Worm (Caenorhabditis elegans) whole organism, late embryonic: ENCODE data around the gene vha-9.

ENCODE experiments used
- C08G9.2 ChIP-seq: sonication (generic microtip); optimal IDR thresholded peaks from 2 replicates; lab custom pipeline; 2016; ENCODE audit warnings: mild to moderate bottlenecking, missing genetic modification characterization, moderate library complexity, missing compliant biosample characterization
- C38D4.7 ChIP-seq: fragments of 200-800 bp; sonication (Bioruptor generic); optimal IDR thresholded peaks from 2 replicates; lab custom pipeline; 2018; ENCODE audit warnings: mild to moderate bottlenecking, missing genetic modification characterization, moderate library complexity, missing compliant biosample characterization
- F13H6.1 ChIP-seq: sonication (generic microtip); optimal IDR thresholded peaks from 2 replicates; lab custom pipeline; 2016; ENCODE audit warnings: missing genetic modification characterization, missing compliant biosample characterization
- K02D7.2 ChIP-seq: sonication (generic microtip); optimal IDR thresholded peaks from 2 replicates; lab custom pipeline; 2017; ENCODE audit warnings: mild to moderate bottlenecking, missing genetic modification characterization, missing compliant biosample characterization
- K09A11.1 ChIP-seq: sonication (generic microtip); optimal IDR thresholded peaks from 2 replicates; lab custom pipeline; 2017; ENCODE audit warnings: antibody characterized with exemption, mild to moderate bottlenecking, missing genetic modification characterization, missing compliant biosample characterization; ENCODE audit not compliant: insufficient read depth
- Y22D7AL.16 ChIP-seq: sonication (generic microtip); optimal IDR thresholded peaks from 2 replicates; lab custom pipeline; 2016; ENCODE audit warnings: missing genetic modification characterization, missing compliant biosample characterization
- ama-1 ChIP-seq: fragments of 150-350 bp; optimal IDR thresholded peaks from 2 replicates; lab custom pipeline; 2014
- ceh-14 ChIP-seq: sonication (generic microtip); optimal IDR thresholded peaks from 2 replicates; lab custom pipeline; 2016; ENCODE audit warnings: missing genotype, missing genetic modification characterization, missing compliant biosample characterization
- ceh-18 ChIP-seq: sonication (generic microtip); optimal IDR thresholded peaks from 2 replicates; lab custom pipeline; 2016; ENCODE audit warnings: missing genetic modification characterization, missing compliant biosample characterization
- ceh-2 ChIP-seq: sonication (generic microtip); optimal IDR thresholded peaks from 2 replicates; lab custom pipeline; 2016; ENCODE audit warnings: missing genotype, missing genetic modification characterization, missing compliant biosample characterization
- ceh-22 ChIP-seq: sonication (generic microtip); optimal IDR thresholded peaks from 2 replicates; lab custom pipeline; 2017; ENCODE audit warnings: missing biosample characterization, missing genetic modification characterization
- ceh-24 ChIP-seq: sonication (generic microtip); optimal IDR thresholded peaks from 2 replicates; lab custom pipeline; 2016; ENCODE audit warnings: mild to moderate bottlenecking, missing genetic modification characterization, missing compliant biosample characterization
- ceh-30 ChIP-seq: fragments of 150-350 bp; optimal IDR thresholded peaks from 2 replicates; lab custom pipeline; 2014; ENCODE audit warnings: missing biosample characterization, missing genetic modification characterization
- ceh-31 ChIP-seq: sonication (generic microtip); optimal IDR thresholded peaks from 2 replicates; lab custom pipeline; 2016; ENCODE audit warnings: missing genetic modification characterization, missing compliant biosample characterization
- ceh-34 ChIP-seq: sonication (generic microtip); optimal IDR thresholded peaks from 2 replicates; lab custom pipeline; 2016; ENCODE audit warnings: mild to moderate bottlenecking, missing genetic modification characterization, missing compliant biosample characterization
- ceh-45 ChIP-seq: fragments of 200-800 bp; sonication (Bioruptor generic); IDR thresholded peaks from 2 replicates; pipeline ENCODE4 v1.3.6; 2022; ENCODE audit warnings: missing genetic modification reagents, missing genetic modification characterization, missing compliant biosample characterization
- ceh-48 ChIP-seq: sonication (generic microtip); optimal IDR thresholded peaks from 2 replicates; lab custom pipeline; 2016; ENCODE audit warnings: missing genetic modification characterization, inconsistent platforms, missing compliant biosample characterization
- ceh-6 ChIP-seq: fragments of 200-800 bp; sonication (Bioruptor generic); optimal IDR thresholded peaks from 2 replicates; lab custom pipeline; 2018; ENCODE audit warnings: mild to moderate bottlenecking, missing genetic modification characterization, missing compliant biosample characterization
- elt-2 ChIP-seq: sonication (generic microtip); optimal IDR thresholded peaks from 2 replicates; lab custom pipeline; 2016; ENCODE audit warnings: missing genetic modification reagents, missing genetic modification characterization, missing compliant biosample characterization
- ets-4 ChIP-seq: sonication (generic microtip); optimal IDR thresholded peaks from 2 replicates; lab custom pipeline; 2016; ENCODE audit warnings: missing genetic modification characterization, missing compliant biosample characterization
- eyg-1 ChIP-seq: sonication (generic microtip); optimal IDR thresholded peaks from 2 replicates; lab custom pipeline; 2016; ENCODE audit warnings: missing genotype, missing genetic modification characterization, missing compliant biosample characterization
- fkh-10 ChIP-seq: fragments of 150-350 bp; optimal IDR thresholded peaks from 2 replicates; lab custom pipeline; 2014; ENCODE audit warnings: missing biosample characterization, missing genetic modification reagents, missing genetic modification characterization
- gmeb-2 ChIP-seq: sonication (generic microtip); optimal IDR thresholded peaks from 2 replicates; lab custom pipeline; 2016; ENCODE audit warnings: missing genetic modification characterization, inconsistent platforms, missing compliant biosample characterization
- hlh-13 ChIP-seq: fragments of 200-800 bp; sonication (Bioruptor generic); optimal IDR thresholded peaks from 2 replicates; lab custom pipeline; 2018; ENCODE audit warnings: mild to moderate bottlenecking, missing genetic modification characterization, missing compliant biosample characterization
- hlh-30 ChIP-seq: sonication (generic microtip); optimal IDR thresholded peaks from 2 replicates; lab custom pipeline; 2017; ENCODE audit warnings: antibody characterized with exemption, missing genetic modification characterization, missing compliant biosample characterization; ENCODE audit not compliant: insufficient read depth
- hlh-6 ChIP-seq: sonication (generic microtip); optimal IDR thresholded peaks from 2 replicates; lab custom pipeline; 2016; ENCODE audit warnings: missing genotype, missing genetic modification characterization, missing compliant biosample characterization
- nfya-1 ChIP-seq: sonication (generic microtip); optimal IDR thresholded peaks from 2 replicates; lab custom pipeline; 2017; ENCODE audit warnings: missing genetic modification characterization, mild to moderate bottlenecking, missing compliant biosample characterization, antibody characterized with exemption, moderate library complexity
- nhr-11 ChIP-seq: fragments of 150-350 bp; optimal IDR thresholded peaks from 2 replicates; lab custom pipeline; 2014; ENCODE audit warnings: missing biosample characterization, missing genetic modification characterization
- nhr-232 ChIP-seq: sonication (generic microtip); optimal IDR thresholded peaks from 2 replicates; lab custom pipeline; 2016; ENCODE audit warnings: missing genetic modification characterization, missing compliant biosample characterization
- npax-4 ChIP-seq: sonication (generic microtip); optimal IDR thresholded peaks from 2 replicates; lab custom pipeline; 2016; ENCODE audit warnings: missing genetic modification characterization, missing compliant biosample characterization
- pag-3 ChIP-seq: sonication (generic microtip); optimal IDR thresholded peaks from 2 replicates; lab custom pipeline; 2016; ENCODE audit warnings: missing compliant biosample characterization, missing genetic modification characterization, borderline replicate concordance
- pat-9 ChIP-seq: fragments of 200-800 bp; sonication (Bioruptor generic); optimal IDR thresholded peaks from 2 replicates; lab custom pipeline; 2018; ENCODE audit warnings: mild to moderate bottlenecking, missing genetic modification characterization, moderate library complexity, missing compliant biosample characterization
- pax-1 ChIP-seq: fragments of 150-350 bp; optimal IDR thresholded peaks from 2 replicates; lab custom pipeline; 2014; ENCODE audit warnings: missing biosample characterization, missing genetic modification characterization
- pha-2 ChIP-seq: sonication (generic microtip); optimal IDR thresholded peaks from 2 replicates; lab custom pipeline; 2017; ENCODE audit warnings: mild to moderate bottlenecking, missing genetic modification characterization, missing compliant biosample characterization
- pha-4 ChIP-seq: fragments of 150-350 bp; optimal IDR thresholded peaks from 2 replicates; lab custom pipeline; 2018; ENCODE audit warnings: missing biosample characterization, missing genetic modification reagents, missing genetic modification characterization
- pqm-1 ChIP-seq: sonication (generic microtip); optimal IDR thresholded peaks from 2 replicates; lab custom pipeline; 2016; ENCODE audit warnings: missing genetic modification characterization, missing compliant biosample characterization
- ref-2 ChIP-seq: sonication (generic microtip); optimal IDR thresholded peaks from 2 replicates; lab custom pipeline; 2016; ENCODE audit warnings: missing genetic modification characterization, missing compliant biosample characterization
- rnt-1 ChIP-seq: sonication (generic microtip); optimal IDR thresholded peaks from 2 replicates; lab custom pipeline; 2016; ENCODE audit warnings: missing genetic modification characterization, missing compliant biosample characterization
- sox-4 ChIP-seq: sonication (generic microtip); optimal IDR thresholded peaks from 2 replicates; lab custom pipeline; 2017; ENCODE audit warnings: mild to moderate bottlenecking, missing genetic modification characterization, inconsistent platforms, missing compliant biosample characterization
- tbx-2 ChIP-seq: sonication (generic microtip); optimal IDR thresholded peaks from 2 replicates; lab custom pipeline; 2016; ENCODE audit warnings: missing genetic modification characterization, missing compliant biosample characterization
- unc-42 ChIP-seq: sonication (generic microtip); optimal IDR thresholded peaks from 2 replicates; lab custom pipeline; 2016; ENCODE audit warnings: missing genotype, missing genetic modification characterization, missing compliant biosample characterization
- ztf-16 ChIP-seq: sonication (generic microtip); optimal IDR thresholded peaks from 2 replicates; lab custom pipeline; 2017; ENCODE audit warnings: missing genetic modification characterization, missing compliant biosample characterization

The vha-9 gene

DNA sequence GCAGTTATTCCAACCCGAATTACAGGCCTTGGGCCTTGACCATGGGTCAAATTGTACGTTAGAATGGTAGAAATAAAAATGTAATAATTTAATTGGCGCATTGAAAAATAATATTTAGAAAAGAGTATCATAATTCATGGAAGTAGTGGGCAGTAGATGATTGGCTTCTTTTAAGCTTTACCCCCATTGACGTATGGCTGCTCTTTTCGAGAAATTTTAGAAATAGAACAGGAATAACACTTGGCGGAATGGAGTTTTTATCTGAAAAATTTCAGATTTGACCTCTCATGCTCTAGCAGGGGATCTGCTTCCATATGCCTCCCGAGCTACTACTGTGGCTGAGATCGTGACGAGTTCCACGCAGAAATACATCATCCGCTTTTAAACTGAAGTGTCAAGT is 5.2 kb upstream of the vha-9 start, which contains the start of gene gcy-4:
TSS of gene gcy-4 (minus strand) at position 101 of the 400 bp plus-strand sequence.
- no peak for TF ChIP-seq F13H6.1
- TF ChIP-seq ceh-31 (tag; lab: Kevin White, UChicago): no peak
- no peak for TF ChIP-seq eyg-1 (tag; lab: Kevin White, UChicago)
- TF ChIP-seq ets-4 (tag; lab: Kevin White, UChicago): no peak
- TF ChIP-seq Y22D7AL.16: no peak
- TF ChIP-seq C08G9.2 (tag; lab: Kevin White, UChicago): no peak
- TF ChIP-seq pag-3 (tag; lab: Kevin White, UChicago): no peak
- no peak for TF ChIP-seq C38D4.7
- no peak for TF ChIP-seq fkh-10 (GFP tag; lab: Kevin White, UChicago)
- TF ChIP-seq K09A11.1 (tag; lab: Kevin White, UChicago): no peak
- TF ChIP-seq hlh-6 (tag; lab: Kevin White, UChicago): no peak
- no peak for TF ChIP-seq pax-1 (tag; lab: Kevin White, UChicago)
- no peak for TF ChIP-seq ceh-2 (tag; lab: Kevin White, UChicago)
- TF ChIP-seq npax-4 (tag; lab: Kevin White, UChicago): no peak

DNA sequence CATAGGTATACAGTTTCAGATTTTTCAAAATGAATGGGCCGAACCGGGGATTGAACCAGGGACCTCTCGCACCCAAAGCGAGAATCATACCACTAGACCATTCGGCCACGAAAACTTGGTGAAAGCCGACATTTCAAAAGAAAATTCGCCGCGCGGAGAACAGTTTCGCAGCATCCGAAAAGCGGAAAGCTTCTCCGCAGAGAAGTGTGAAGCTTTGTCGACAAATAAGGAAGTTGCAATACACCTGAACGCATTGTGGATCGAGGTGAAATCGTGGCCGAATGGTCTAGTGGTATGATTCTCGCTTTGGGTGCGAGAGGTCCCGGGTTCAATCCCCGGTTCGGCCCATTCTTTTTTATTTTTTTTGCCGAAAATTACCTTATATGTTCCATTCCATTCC is 1.2 kb upstream of the vha-9 start:
- TF ChIP-seq ceh-45 (0 out of 2 replicates have a peak, but pooled peaks have one; percentile 8), gmeb-2 (tag; lab: Kevin White, UChicago) (peak; percentile 5)
- TF ChIP-seq, all 69 proteins: peak for 2; not testable (repeated sequence) for 67

DNA sequence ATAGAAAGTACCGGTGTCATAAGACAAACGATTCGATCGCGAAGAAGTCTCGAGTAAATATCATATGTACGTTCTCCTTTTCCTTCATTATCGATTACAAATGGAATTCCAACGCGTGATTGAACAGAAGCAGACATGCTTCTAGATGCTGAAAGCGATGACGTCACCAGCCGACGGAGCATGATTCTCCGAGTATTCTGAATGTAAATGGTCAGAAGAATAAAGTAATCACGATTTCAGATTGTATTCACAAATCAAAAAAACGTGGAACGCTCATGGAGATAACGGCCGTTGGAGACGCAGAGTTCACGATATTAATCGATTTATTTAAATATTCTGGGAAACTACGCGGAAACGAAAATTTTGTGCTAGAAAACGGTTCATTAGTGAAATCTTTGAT is 867 bp downstream of the vha-9 start, which contains the start of gene clpp-1:
TSS of gene clpp-1 (minus strand) at position 197 of the 400 bp plus-strand sequence.
- TF ChIP-seq rnt-1 (no peak), ceh-48 (tag; lab: Kevin White, UChicago) (no peak), C08G9.2 (tag; lab: Kevin White, UChicago) (no peak), nhr-232 (tag; lab: Kevin White, UChicago) (no peak), ztf-16 (no peak), pqm-1 (tag; lab: Kevin White, UChicago) (no peak), gmeb-2 (tag; lab: Kevin White, UChicago) (no peak), ceh-6 (GFP tag; lab: Kevin White, UChicago) (no peak), pha-4 (tag; lab: Kevin White, UChicago) (no peak), ceh-24 (tag; lab: Kevin White, UChicago) (no peak), ceh-22 (tag; lab: Kevin White, UChicago) (no peak), nfya-1 (tag; lab: Kevin White, UChicago) (no peak), elt-2 (tag; lab: Kevin White, UChicago) (no peak), K02D7.2 (tag; lab: Kevin White, UChicago) (no peak), hlh-30 (no peak), hlh-13 (GFP tag; lab: Kevin White, UChicago) (no peak), ama-1 (lab: Kevin White, UChicago) (no peak), ceh-14 (tag; lab: Kevin White, UChicago) (no peak)

DNA sequence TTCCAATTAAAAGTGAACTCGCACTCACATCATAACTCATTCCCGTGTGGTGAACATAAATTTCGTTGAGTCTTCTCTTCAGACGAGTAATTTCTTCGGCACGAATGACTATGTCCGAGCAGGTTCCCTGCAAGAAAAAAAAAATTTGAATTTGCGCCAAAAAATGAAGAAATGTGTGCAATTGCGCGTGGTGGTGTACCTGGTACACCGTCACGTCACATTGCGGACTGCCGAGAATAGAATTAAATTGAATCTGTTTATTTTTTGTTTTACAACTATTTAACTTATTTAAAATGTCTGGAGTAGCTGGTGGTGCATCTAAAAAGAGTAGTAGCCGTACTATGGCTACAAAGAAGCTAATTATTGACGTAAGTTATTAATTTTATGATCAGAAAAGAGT is 2.6 kb downstream of the vha-9 start, which contains the start of gene mdt-22:
TSS of gene mdt-22 (plus strand) at position 263 of the 400 bp plus-strand sequence.
- TF ChIP-seq ceh-14 (tag; lab: Kevin White, UChicago): peak; percentile 64
- peak; percentile 34 for TF ChIP-seq ceh-30
- TF ChIP-seq ceh-31 (tag; lab: Kevin White, UChicago): peak; percentile 10
- TF ChIP-seq C08G9.2 (tag; lab: Kevin White, UChicago): peak; percentile 38
- peak; percentile 35 for TF ChIP-seq ceh-34 (tag; lab: Kevin White, UChicago)
- no peak for TF ChIP-seq nhr-232 (tag; lab: Kevin White, UChicago)
- TF ChIP-seq ceh-2 (tag; lab: Kevin White, UChicago): peak; percentile 4
- TF ChIP-seq rnt-1: no peak
- peak; percentile 3 for TF ChIP-seq sox-4
- TF ChIP-seq unc-42: peak; percentile 83
- TF ChIP-seq elt-2 (tag; lab: Kevin White, UChicago): peak; percentile 22
- peak; percentile 62 for TF ChIP-seq tbx-2 (tag; lab: Kevin White, UChicago)
- peak; percentile 76 for TF ChIP-seq nfya-1 (tag; lab: Kevin White, UChicago)
- peak; percentile 13 for TF ChIP-seq ets-4 (tag; lab: Kevin White, UChicago)
- peak; percentile 9 for TF ChIP-seq ceh-24 (tag; lab: Kevin White, UChicago)
- TF ChIP-seq ref-2 (tag; lab: Kevin White, UChicago): peak; percentile 51
- TF ChIP-seq pag-3 (tag; lab: Kevin White, UChicago): no peak
- TF ChIP-seq pat-9 (tag; lab: Kevin White, UChicago): peak; percentile 45
- TF ChIP-seq ceh-18: peak; percentile 45
- TF ChIP-seq nhr-11 (tag; lab: Kevin White, UChicago): no peak
- TF ChIP-seq pha-2: peak; percentile 13
- TF ChIP-seq ceh-6 (GFP tag; lab: Kevin White, UChicago): no peak
- TF ChIP-seq ceh-48 (tag; lab: Kevin White, UChicago): peak; percentile 7
- TF ChIP-seq, all 69 proteins: peak for 18
